Fruit fly (Drosophila melanogaster): Measurements from ENCODE around the gene Chs2.

Chs2 gene

DNA sequence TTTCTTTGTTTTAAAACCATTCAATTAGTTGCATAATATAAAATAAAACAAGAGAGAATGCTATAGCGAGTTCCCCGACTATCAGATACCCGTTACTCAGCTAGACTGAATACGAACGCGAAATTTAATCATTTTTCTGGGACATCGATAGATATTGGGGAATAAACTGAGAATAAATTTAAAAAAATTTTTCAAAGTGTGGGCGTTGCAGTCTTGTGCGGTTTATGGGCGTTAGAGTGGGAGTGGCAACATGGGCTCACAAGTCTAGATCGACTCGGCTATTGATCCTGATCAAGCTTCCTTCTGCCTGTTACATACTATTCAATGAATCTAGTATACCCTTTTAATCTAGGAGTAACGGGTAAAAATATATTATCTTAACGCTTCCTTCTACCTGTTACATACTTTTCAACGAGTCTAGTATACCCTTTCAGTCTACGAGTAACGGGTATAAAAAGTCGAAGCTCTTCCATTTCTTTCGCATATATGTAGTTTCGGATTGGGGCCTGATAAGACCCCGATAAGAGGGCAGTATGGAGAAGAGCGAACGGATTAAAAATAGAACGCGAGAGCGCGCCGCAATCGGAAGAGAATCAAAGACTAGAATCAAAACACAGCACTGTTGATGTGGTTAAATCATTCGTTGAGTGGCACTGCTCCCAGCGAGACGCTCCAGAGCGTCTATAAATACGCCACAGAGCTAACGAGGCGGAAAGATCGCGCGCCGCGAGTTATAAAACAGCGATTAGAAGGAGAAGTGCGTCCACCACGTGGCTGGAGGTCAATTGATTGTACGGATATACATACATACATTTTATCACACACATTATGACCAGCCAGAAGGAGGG, 7.5 kb upstream of the Chs2 start, which contains the start of gene CG7458 (continued):
- TF ChIP-seq CG4617 (GFP tag; optimal IDR thresholded peaks at IDR 0.05; ENCODE audit: borderline replicate concordance) (peak; percentile 24), CG8944 (GFP tag; optimal IDR thresholded peaks at IDR 0.05) (peak; percentile 50), CG6689 (GFP tag; IDR thresholded peaks at IDR 0.05) (0 out of 2 replicates have a peak, but pooled peaks have one; percentile 37), CG8924 (tag; optimal IDR thresholded peaks at IDR 0.05) (peak; percentile 66), CG10979 (tag; optimal IDR thresholded peaks at IDR 0.05) (peak; percentile 48), CG17361 (GFP tag; IDR thresholded peaks at IDR 0.05) (peak; percentile 82), HLH3B (GFP tag; IDR thresholded peaks at IDR 0.05) (no peak), CG31365 (tag; optimal IDR thresholded peaks at IDR 0.05) (peak; percentile 2), CG10321 (GFP tag; IDR thresholded peaks at IDR 0.05) (no peak), CG7839 (tag; optimal IDR thresholded peaks at IDR 0.05) (peak; percentile 69), CG13775 (GFP tag; optimal IDR thresholded peaks at IDR 0.05) (peak; percentile 38), CG17612 (GFP tag; IDR thresholded peaks at IDR 0.05) (0 out of 2 replicates have a peak, but pooled peaks have one; percentile 11), ara (GFP tag; IDR thresholded peaks at IDR 0.05) (peak; percentile 57; the same call in 1 of the 2 replicates), pum (GFP tag; optimal IDR thresholded peaks at IDR 0.05) (peak; percentile 8), CTCF (GFP tag; optimal IDR thresholded peaks at IDR 0.05) (peak; percentile 23), Mad (GFP tag; optimal IDR thresholded peaks at IDR 0.05) (peak; percentile 15), sug (tag; optimal IDR thresholded peaks at IDR 0.05) (peak; percentile 68), Eip74EF (GFP tag; optimal IDR thresholded peaks at IDR 0.05) (no peak), Blimp-1 (GFP tag; optimal IDR thresholded peaks at IDR 0.05) (no peak), CG10366 (GFP tag; IDR thresholded peaks at IDR 0.05) (no peak), CG1529 (GFP tag; optimal IDR thresholded peaks at IDR 0.05) (peak; percentile 37), Hsf (GFP tag; optimal IDR thresholded peaks at IDR 0.05) (peak; percentile 41), B-H2 (GFP tag; optimal IDR thresholded peaks at IDR 0.05) (no peak), CG32532 (GFP tag; IDR thresholded peaks at IDR 0.05) (peak; percentile 37; the same call in 1 of the 2 replicates), pnt (GFP tag; optimal IDR thresholded peaks at IDR 0.05) (peak; percentile 28), CG18599 (GFP tag; optimal IDR thresholded peaks at IDR 0.05) (peak; percentile 71), CG31441 (GFP tag; IDR thresholded peaks at IDR 0.05) (peak; percentile 68; the same call in 1 of the 2 replicates), vnd (GFP tag; IDR thresholded peaks at IDR 0.05; ENCODE audit: partially characterized antibody) (0 out of 3 replicates have a peak, but pooled peaks have one; percentile 18), twi (tag; optimal IDR thresholded peaks at IDR 0.05) (no peak), chinmo (GFP tag; IDR thresholded peaks at IDR 0.05; ENCODE audit: partially characterized antibody) (peak; percentile 67; the same call in 2 of the 4 replicates), MTF-1 (GFP tag; optimal IDR thresholded peaks at IDR 0.05; ENCODE audit: borderline replicate concordance) (peak; percentile 36), CG10543 (GFP tag; optimal IDR thresholded peaks at IDR 0.05) (peak; percentile 78), Sox100B (GFP tag; optimal IDR thresholded peaks at IDR 0.05) (peak; percentile 69), CG14441 (GFP tag; IDR thresholded peaks at IDR 0.05) (peak; percentile 46; the same call in 1 of the 2 replicates), chif (GFP tag; optimal IDR thresholded peaks at IDR 0.05) (peak; percentile 31 to 49), CG10267 (tag; optimal IDR thresholded peaks at IDR 0.05) (peak; percentile 17), sens (GFP tag) (peak; percentile 92), Ptx1 (GFP tag; IDR thresholded peaks at IDR 0.05) (peak; percentile 56), D19B (GFP tag; optimal IDR thresholded peaks at IDR 0.05) (peak; percentile 92), cwo (GFP tag; optimal IDR thresholded peaks at IDR 0.05) (peak; percentile 22), Xbp1 (GFP tag; optimal IDR thresholded peaks at IDR 0.05) (peak; percentile 49), zfh2 (GFP tag; optimal IDR thresholded peaks at IDR 0.05) (peak; percentile 15), dpn (GFP tag; optimal IDR thresholded peaks at IDR 0.05) (peak; percentile 49 to 53), az2 (GFP tag; optimal IDR thresholded peaks at IDR 0.05) (peak; percentile 36), CG12155 (GFP tag; optimal IDR thresholded peaks at IDR 0.05) (peak; percentile 29), dysf (GFP tag; IDR thresholded peaks at IDR 0.05) (peak; percentile 66; the same call in 2 of the 3 replicates), CG16863 (GFP tag; optimal IDR thresholded peaks at IDR 0.05) (peak; percentile 50), odd (GFP tag; optimal IDR thresholded peaks at IDR 0.05) (peak; percentile 29)
